Worm (Caenorhabditis elegans): ENCODE measurements around the gene sek-6.

DNA sequence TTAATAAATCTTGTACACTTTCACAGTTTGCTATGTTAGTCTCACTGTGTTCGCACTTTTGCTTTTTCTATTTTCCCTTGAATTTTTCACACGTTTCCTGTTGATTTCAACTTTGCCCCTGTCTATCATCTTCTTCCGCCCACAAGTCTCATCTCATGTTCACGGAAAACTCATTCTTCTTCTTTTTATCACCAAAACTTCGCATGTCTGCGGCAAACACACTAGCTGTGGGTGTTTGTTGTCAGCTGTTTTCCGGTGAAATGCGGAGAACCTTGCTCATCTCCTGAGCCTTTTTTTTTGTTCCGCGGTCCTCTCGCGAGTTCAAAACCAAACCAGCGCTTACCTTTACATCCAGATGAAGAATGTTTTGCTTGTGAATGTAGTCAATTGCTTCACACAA lies 37.5 kb downstream of the sek-6 start:
- TF ChIP-seq fos-1 (tag; optimal IDR thresholded peaks at IDR 0.05) = no peak
- TF ChIP-seq nhr-77 (tag; optimal IDR thresholded peaks at IDR 0.05) = no peak
- no peak for TF ChIP-seq sea-2 (GFP tag; optimal IDR thresholded peaks at IDR 0.05)
- TF ChIP-seq jun-1 (tag; optimal IDR thresholded peaks at IDR 0.05) = no peak
- TF ChIP-seq hmg-11 (tag; optimal IDR thresholded peaks at IDR 0.05) = no peak
- no peak for TF ChIP-seq nhr-237 (tag; optimal IDR thresholded peaks at IDR 0.05)
- no peak for TF ChIP-seq mdl-1 (tag; optimal IDR thresholded peaks at IDR 0.05)
- no peak for TF ChIP-seq nhr-23 (tag; optimal IDR thresholded peaks at IDR 0.05)
- TF ChIP-seq pha-4 (tag; optimal IDR thresholded peaks at IDR 0.05) = no peak
- no peak for TF ChIP-seq fkh-10 (GFP tag; optimal IDR thresholded peaks at IDR 0.05)

Data from whole organism, L3 larva.